Worm (Caenorhabditis elegans) whole organism, young adult: ENCODE measurements around the gene F28C6.5.

Source experiments
- bed-1 ChIP-seq: fragments of 200-800 bp; sonication (Bioruptor generic); IDR thresholded peaks from 2 replicates; pipeline ENCODE4 v1.3.6; 2022; ENCODE audit warnings: missing genetic modification reagents, missing genetic modification characterization, missing compliant biosample characterization
- cebp-2 ChIP-seq: fragments of 200-800 bp; sonication (Bioruptor generic); IDR thresholded peaks from 2 replicates; pipeline ENCODE4 v1.3.6; 2022; ENCODE audit warnings: missing genetic modification characterization, missing compliant biosample characterization
- hlh-26 ChIP-seq: fragments of 200-800 bp; sonication (Bioruptor generic); conservative IDR thresholded peaks from 2 replicates; pipeline ENCODE4 v1.3.6; 2022; ENCODE audit warnings: missing genetic modification reagents, missing genetic modification characterization, missing compliant biosample characterization

DNA sequence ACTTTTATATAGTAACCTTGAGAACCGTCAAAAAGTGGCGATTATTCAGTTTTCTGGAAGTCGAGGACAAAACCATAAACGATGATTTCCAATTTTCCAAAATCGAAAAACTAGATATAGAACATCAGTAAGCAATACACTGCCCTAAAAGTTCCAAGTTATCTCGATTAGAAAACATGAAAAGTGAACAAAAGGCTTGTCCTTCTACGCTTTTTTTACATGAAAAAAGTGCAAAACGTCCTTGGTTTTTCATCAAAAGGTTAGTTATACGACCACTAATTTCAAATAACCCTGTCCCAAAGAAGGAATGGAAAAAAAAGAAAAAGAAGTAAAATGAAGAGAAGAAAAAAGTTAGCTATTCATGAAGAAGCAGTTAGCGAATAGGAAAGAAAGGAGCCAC, 13.4 kb upstream of the F28C6.5 start:
- TF ChIP-seq bed-1 (GFP tag; lab: Robert Waterston, UW) (no peak), cebp-2 (GFP tag; lab: Robert Waterston, UW) (no peak), hlh-26 (GFP tag; lab: Robert Waterston, UW) (no peak)
